Fruit fly (Drosophila melanogaster) whole organism, embryonic: ENCODE results near the gene Nagk.
A peak's percentile ranks its signal among the peaks of the same experiment; 100 is the strongest.

Source experiments
- Atf6 ChIP-seq: fragments of 200-800 bp; sonication (Bioruptor generic); IDR thresholded peaks from 2 replicates; pipeline ENCODE4 v1.3.6; 2022; ENCODE audit warnings: missing biosample characterization, missing genetic modification characterization
- BEAF-32 ChIP-seq: fragments of 200-800 bp; sonication (Bioruptor generic); optimal IDR thresholded peaks from 3 replicates; lab custom pipeline; 2017; ENCODE audit warnings: missing biosample characterization, missing genetic modification characterization, mild to moderate bottlenecking, moderate library complexity, missing genetic modification reagents
- CG10274 ChIP-seq: fragments of 200-800 bp; sonication (Bioruptor generic); optimal IDR thresholded peaks from 3 replicates; lab custom pipeline; 2017; ENCODE audit warnings: missing biosample characterization, mild to moderate bottlenecking, missing genetic modification characterization
- CG10366 ChIP-seq: fragments of 200-800 bp; sonication (Bioruptor generic); IDR thresholded peaks from 2 replicates; pipeline ENCODE4 v1.3.6; 2022; ENCODE audit warnings: missing biosample characterization, missing genetic modification characterization
- CG10979 ChIP-seq: fragments of 200-800 bp; sonication (Bioruptor generic); optimal IDR thresholded peaks from 2 replicates; lab custom pipeline; 2018; ENCODE audit warnings: missing biosample characterization, mild to moderate bottlenecking, missing genetic modification characterization, moderate library complexity
- CG11456 ChIP-seq: fragments of 200-800 bp; sonication (Bioruptor generic); IDR thresholded peaks from 3 replicates; pipeline ENCODE4 v1.3.6; 2022; ENCODE audit warnings: missing biosample characterization, missing genetic modification characterization
- CG12299 ChIP-seq: fragments of 200-800 bp; sonication (Bioruptor generic); optimal IDR thresholded peaks from 2 replicates; lab custom pipeline; 2018; ENCODE audit warnings: missing biosample characterization, mild to moderate bottlenecking, missing genetic modification characterization
- CG13123 ChIP-seq: fragments of 200-800 bp; sonication (Bioruptor generic); optimal IDR thresholded peaks from 2 replicates; lab custom pipeline; 2016; ENCODE audit warnings: missing biosample characterization, missing genetic modification characterization
- CG13287 ChIP-seq: fragments of 200-800 bp; sonication (Bioruptor generic); IDR thresholded peaks from 2 replicates; pipeline ENCODE4 v1.3.6; 2022; ENCODE audit warnings: missing biosample characterization, missing genetic modification characterization; ENCODE audit not compliant: partially characterized antibody
- CG13424 ChIP-seq: fragments of 200-800 bp; sonication (Bioruptor generic); optimal IDR thresholded peaks from 2 replicates; lab custom pipeline; 2019; ENCODE audit warnings: missing biosample characterization, mild to moderate bottlenecking, missing genetic modification characterization, moderate library complexity
- CG15514 ChIP-seq: fragments of 200-800 bp; sonication (Bioruptor generic); optimal IDR thresholded peaks from 3 replicates; lab custom pipeline; 2017; ENCODE audit warnings: missing biosample characterization, missing genetic modification characterization, mild to moderate bottlenecking, moderate library complexity, missing genetic modification reagents
- CG16863 ChIP-seq: fragments of 200-800 bp; sonication (Bioruptor generic); optimal IDR thresholded peaks from 3 replicates; lab custom pipeline; 2016; ENCODE audit warnings: missing biosample characterization, missing genetic modification characterization
- CG17568 ChIP-seq: fragments of 200-800 bp; sonication (Bioruptor generic); optimal IDR thresholded peaks from 2 replicates; lab custom pipeline; 2018; ENCODE audit warnings: missing biosample characterization, mild to moderate bottlenecking, missing genetic modification characterization, moderate library complexity
- CG18599 ChIP-seq: fragments of 200-800 bp; sonication (Bioruptor generic); optimal IDR thresholded peaks from 3 replicates; lab custom pipeline; 2017; ENCODE audit warnings: missing biosample characterization, missing genetic modification characterization, mild to moderate bottlenecking, moderate library complexity, missing genetic modification reagents
- CG18619 ChIP-seq: fragments of 200-800 bp; sonication (Bioruptor generic); optimal IDR thresholded peaks from 3 replicates; lab custom pipeline; 2017; ENCODE audit warnings: missing biosample characterization, mild to moderate bottlenecking, missing genetic modification characterization
- CG2120 ChIP-seq: fragments of 200-800 bp; sonication (Bioruptor generic); optimal IDR thresholded peaks from 3 replicates; lab custom pipeline; 2016; ENCODE audit warnings: missing biosample characterization, missing genetic modification characterization
- CG2129 ChIP-seq: fragments of 200-800 bp; sonication (Bioruptor generic); IDR thresholded peaks from 2 replicates; pipeline ENCODE4 v1.3.6; 2022; ENCODE audit warnings: missing biosample characterization, missing genetic modification characterization; ENCODE audit not compliant: partially characterized antibody
- CG2889 ChIP-seq: fragments of 200-800 bp; sonication (Bioruptor generic); IDR thresholded peaks from 3 replicates; pipeline ENCODE4 v1.3.6; 2022; ENCODE audit warnings: missing biosample characterization, missing genetic modification characterization
- CG34376 ChIP-seq: fragments of 200-800 bp; sonication (Bioruptor generic); optimal IDR thresholded peaks from 2 replicates; lab custom pipeline; 2018; ENCODE audit warnings: missing biosample characterization, mild to moderate bottlenecking, missing genetic modification characterization
- CG4617 ChIP-seq: fragments of 200-800 bp; sonication (Bioruptor generic); optimal IDR thresholded peaks from 3 replicates; lab custom pipeline; 2016; ENCODE audit warnings: missing biosample characterization, missing genetic modification characterization, borderline replicate concordance
- CG4730 ChIP-seq: fragments of 200-800 bp; sonication (Bioruptor generic); IDR thresholded peaks from 2 replicates; pipeline ENCODE4 v1.3.6; 2022; ENCODE audit warnings: missing biosample characterization, missing genetic modification characterization
- CG6854 ChIP-seq: fragments of 200-800 bp; sonication (Bioruptor generic); optimal IDR thresholded peaks from 3 replicates; lab custom pipeline; 2017; ENCODE audit warnings: missing biosample characterization, mild to moderate bottlenecking, missing genetic modification characterization
- Dad ChIP-seq: fragments of 200-800 bp; sonication (Bioruptor generic); optimal IDR thresholded peaks from 3 replicates; lab custom pipeline; 2016; ENCODE audit warnings: missing biosample characterization, missing genetic modification characterization
- Dbx ChIP-seq: fragments of 200-800 bp; sonication (Bioruptor generic); IDR thresholded peaks from 3 replicates; pipeline ENCODE4 v1.3.6; 2022; ENCODE audit warnings: missing biosample characterization, missing genetic modification characterization
- Fer3 ChIP-seq: fragments of 200-800 bp; sonication (Bioruptor generic); optimal IDR thresholded peaks from 2 replicates; lab custom pipeline; 2018; ENCODE audit warnings: missing biosample characterization, mild to moderate bottlenecking, missing genetic modification characterization, moderate library complexity
- HLH4C ChIP-seq: fragments of 200-800 bp; sonication (Bioruptor generic); IDR thresholded peaks from 3 replicates; pipeline ENCODE4 v1.3.6; 2022; ENCODE audit warnings: missing biosample characterization, missing genetic modification characterization; ENCODE audit not compliant: partially characterized antibody
- HmgZ ChIP-seq: fragments of 200-800 bp; sonication (Bioruptor generic); optimal IDR thresholded peaks from 2 replicates; lab custom pipeline; 2018; ENCODE audit warnings: missing biosample characterization, mild to moderate bottlenecking, missing genetic modification characterization
- MESR4 ChIP-seq: fragments of 200-800 bp; sonication (Bioruptor generic); optimal IDR thresholded peaks from 2 replicates; lab custom pipeline; 2018; ENCODE audit warnings: missing biosample characterization, mild to moderate bottlenecking, missing genetic modification characterization, moderate library complexity
- Myb ChIP-seq: fragments of 200-800 bp; sonication (Bioruptor generic); optimal IDR thresholded peaks from 2 replicates; lab custom pipeline; 2016; ENCODE audit warnings: missing biosample characterization, missing genetic modification characterization
- Opbp ChIP-seq: fragments of 200-800 bp; sonication (Bioruptor generic); IDR thresholded peaks from 3 replicates; pipeline ENCODE4 v1.3.6; 2022; ENCODE audit warnings: missing biosample characterization, missing genetic modification characterization; ENCODE audit not compliant: partially characterized antibody
- Side ChIP-seq: fragments of 200-800 bp; sonication (Bioruptor generic); optimal IDR thresholded peaks from 2 replicates; lab custom pipeline; 2016; ENCODE audit warnings: missing biosample characterization, missing genetic modification characterization
- YL-1 ChIP-seq: fragments of 200-800 bp; sonication (Bioruptor generic); optimal IDR thresholded peaks from 3 replicates; lab custom pipeline; 2017; ENCODE audit warnings: missing biosample characterization, mild to moderate bottlenecking, missing genetic modification characterization
- ac ChIP-seq: fragments of 200-800 bp; sonication (Bioruptor generic); optimal IDR thresholded peaks from 3 replicates; lab custom pipeline; 2017; ENCODE audit warnings: missing biosample characterization, mild to moderate bottlenecking, missing genetic modification characterization
- cas ChIP-seq: fragments of 200-800 bp; sonication (Bioruptor generic); IDR thresholded peaks from 2 replicates; pipeline ENCODE4 v1.3.6; 2022; ENCODE audit warnings: missing biosample characterization, missing genetic modification characterization
- corto ChIP-seq: fragments of 200-800 bp; sonication (Bioruptor generic); optimal IDR thresholded peaks from 2 replicates; lab custom pipeline; 2016; ENCODE audit warnings: missing biosample characterization, mild to moderate bottlenecking, missing genetic modification characterization, moderate library complexity
- dysf ChIP-seq: fragments of 200-800 bp; sonication (Bioruptor generic); IDR thresholded peaks from 3 replicates; pipeline ENCODE4 v1.3.6; 2022; ENCODE audit warnings: missing biosample characterization, missing genetic modification characterization
- en ChIP-seq: fragments of 200-800 bp; sonication (Bioruptor generic); optimal IDR thresholded peaks from 2 replicates; lab custom pipeline; 2016; ENCODE audit warnings: missing biosample characterization, missing genetic modification characterization
- grau ChIP-seq: fragments of 200-800 bp; optimal IDR thresholded peaks from 3 replicates; lab custom pipeline; 2019; ENCODE audit warnings: missing biosample characterization, mild to moderate bottlenecking, missing genetic modification characterization, moderate library complexity
- gsb ChIP-seq: fragments of 200-800 bp; sonication (Bioruptor generic); IDR thresholded peaks from 2 replicates; pipeline ENCODE4 v1.3.6; 2022; ENCODE audit warnings: missing biosample characterization, missing genetic modification characterization
- hbn ChIP-seq: fragments of 200-800 bp; sonication (Bioruptor generic); IDR thresholded peaks from 2 replicates; pipeline ENCODE4 v1.3.6; 2022; ENCODE audit warnings: missing biosample characterization, missing genetic modification characterization; ENCODE audit not compliant: partially characterized antibody
- knrl ChIP-seq: fragments of 200-800 bp; sonication (Bioruptor generic); IDR thresholded peaks from 3 replicates; pipeline ENCODE4 v1.3.6; 2022; ENCODE audit warnings: missing biosample characterization, missing genetic modification characterization; ENCODE audit not compliant: partially characterized antibody
- lab ChIP-seq: fragments of 200-800 bp; sonication (Bioruptor generic); optimal IDR thresholded peaks from 3 replicates; lab custom pipeline; 2017; ENCODE audit warnings: missing biosample characterization, missing genetic modification characterization, mild to moderate bottlenecking, moderate library complexity, missing genetic modification reagents
- lov ChIP-seq, 2 experiments: fragments of 200-800 bp in 1 of 2; fragments of >200 bp in 1 of 2; sonication (Bioruptor generic) in 1 of 2; IDR thresholded peaks in 1 of 2; optimal IDR thresholded peaks in 1 of 2; 2 replicates in 1 of 2; 3 replicates in 1 of 2; pipeline versions ENCODE4 v1.3.6 to Lab custom; 2017 to 2022; ENCODE audit warnings: missing biosample characterization in 1 of 2, missing genetic modification characterization in 1 of 2
- maf-S ChIP-seq: fragments of 200-800 bp; sonication (Bioruptor generic); optimal IDR thresholded peaks from 2 replicates; lab custom pipeline; 2016; ENCODE audit warnings: missing biosample characterization, missing genetic modification characterization
- sob ChIP-seq: fragments of 200-800 bp; sonication (Bioruptor generic); IDR thresholded peaks from 2 replicates; pipeline ENCODE4 v1.3.6; 2022; ENCODE audit warnings: missing biosample characterization, missing genetic modification characterization
- sqz ChIP-seq: fragments of 200-800 bp; sonication (Bioruptor generic); optimal IDR thresholded peaks from 3 replicates; lab custom pipeline; 2018; ENCODE audit warnings: missing biosample characterization, mild to moderate bottlenecking, missing genetic modification characterization
- stwl ChIP-seq: fragments of 200-800 bp; sonication (Bioruptor generic); optimal IDR thresholded peaks from 3 replicates; lab custom pipeline; 2018; ENCODE audit warnings: missing biosample characterization, mild to moderate bottlenecking, missing genetic modification characterization, moderate library complexity
- tin ChIP-seq: fragments of 200-800 bp; sonication (Bioruptor generic); optimal IDR thresholded peaks from 3 replicates; lab custom pipeline; 2016; ENCODE audit warnings: missing biosample characterization, missing genetic modification characterization
- tx ChIP-seq: fragments of 200-800 bp; sonication (Bioruptor generic); optimal IDR thresholded peaks from 2 replicates; lab custom pipeline; 2016; ENCODE audit warnings: missing biosample characterization, missing genetic modification characterization
- vvl ChIP-seq: fragments of 200-800 bp; sonication (Bioruptor generic); IDR thresholded peaks from 2 replicates; pipeline ENCODE4 v1.3.6; 2022; ENCODE audit warnings: missing biosample characterization, missing genetic modification characterization

The Nagk gene

DNA sequence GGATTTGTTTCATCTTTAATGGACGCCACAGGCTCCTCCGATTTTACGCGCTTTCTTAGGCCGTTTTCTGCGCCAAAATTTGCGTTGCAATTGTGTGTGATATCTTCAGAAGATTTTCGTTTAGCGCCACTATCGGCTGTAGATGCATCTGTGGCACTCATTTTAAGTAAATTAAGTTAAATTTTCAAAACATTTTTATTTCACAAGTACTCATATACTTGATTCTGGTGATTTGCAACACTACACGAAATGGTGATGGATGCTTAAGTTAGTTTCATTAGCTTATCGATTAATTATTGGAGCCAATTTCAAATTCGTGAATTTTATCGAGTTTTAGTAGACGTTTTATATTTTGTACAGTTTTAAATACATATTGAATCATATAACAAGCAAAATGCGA is 20.6 kb upstream of the Nagk start, which contains the start of gene CG6171 (continued):
- TF ChIP-seq MESR4 (peak; percentile 64), CG18599 (no peak), CG17568 (GFP tag; lab: Kevin White, UChicago) (no peak), maf-S (GFP tag; lab: Kevin White, UChicago) (no peak), CG4730 (GFP tag; lab: Robert Waterston, UW) (no peak), Opbp (GFP tag; lab: Robert Waterston, UW) (peak; percentile 43; the same call in 1 of the 3 replicates), CG16863 (peak; percentile 75), gsb (GFP tag; lab: Robert Waterston, UW) (no peak), cas (no peak), CG13287 (GFP tag; lab: Robert Waterston, UW) (peak; percentile 75), sqz (no peak), CG4617 (GFP tag; lab: Kevin White, UChicago) (peak; percentile 72), CG18619 (GFP tag; lab: Kevin White, UChicago) (no peak), knrl (peak; percentile 50), CG6854 (GFP tag; lab: Kevin White, UChicago) (no peak), YL-1 (no peak), CG2129 (GFP tag; lab: Robert Waterston, UW) (peak; percentile 34; the same call in 1 of the 2 replicates), Dad (GFP tag; lab: Kevin White, UChicago) (no peak), stwl (tag; lab: Kevin White, UChicago) (peak; percentile 61), hbn (GFP tag; lab: Robert Waterston, UW) (peak; percentile 44; the same call in 1 of the 2 replicates), tx (GFP tag; lab: Kevin White, UChicago) (no peak), lov (optimal IDR thresholded peaks at IDR 0.05; lab: Kevin White, UChicago) (no peak), lov (GFP tag; IDR thresholded peaks at IDR 0.05; lab: Robert Waterston, UW) (no peak), CG34376 (GFP tag; lab: Kevin White, UChicago) (peak; percentile 8), CG10274 (no peak), grau (no peak), tin (GFP tag; lab: Kevin White, UChicago) (no peak), CG2120 (peak; percentile 44), HLH4C (peak; percentile 47; the same call in 2 of the 3 replicates), Fer3 (tag; lab: Kevin White, UChicago) (no peak), CG2889 (GFP tag; lab: Robert Waterston, UW) (no peak), CG10366 (no peak), dysf (GFP tag; lab: Robert Waterston, UW) (no peak), sob (GFP tag; lab: Robert Waterston, UW) (no peak), CG10979 (no peak), lab (GFP tag; lab: Kevin White, UChicago) (no peak), Atf6 (no peak), CG13123 (no peak), CG12299 (tag; lab: Kevin White, UChicago) (no peak), CG13424 (tag; lab: Kevin White, UChicago) (no peak), CG11456 (GFP tag; lab: Robert Waterston, UW) (no peak), Myb (GFP tag; lab: Kevin White, UChicago) (peak; percentile 37), Dbx (no peak), Side (GFP tag; lab: Kevin White, UChicago) (no peak), vvl (GFP tag; lab: Robert Waterston, UW) (no peak; the same call in 1 of the 2 replicates), ac (GFP tag; lab: Kevin White, UChicago) (no peak), CG15514 (peak; percentile 18), en (GFP tag; lab: Kevin White, UChicago) (no peak), HmgZ (tag; lab: Kevin White, UChicago) (peak; percentile 17), BEAF-32 (GFP tag; lab: Kevin White, UChicago) (peak; percentile 63), corto (GFP tag; lab: Kevin White, UChicago) (no peak)
